Worm (Caenorhabditis elegans) whole organism, L4/young adult: Measurements from ENCODE around the gene F31E3.6.

Experiments
- W03F9.2 ChIP-seq: fragments of 150-350 bp; optimal IDR thresholded peaks from 2 replicates; lab custom pipeline; 2014; ENCODE audit warnings: missing biosample characterization, missing genetic modification characterization
- dao-5 ChIP-seq: sonication (generic microtip); optimal IDR thresholded peaks from 2 replicates; lab custom pipeline; 2016; ENCODE audit warnings: missing genotype, missing genetic modification characterization, moderate library complexity, missing compliant biosample characterization
- him-1 ChIP-seq: sonication (generic microtip); optimal IDR thresholded peaks from 2 replicates; lab custom pipeline; 2016; ENCODE audit warnings: missing genotype, missing genetic modification reagents, missing genetic modification characterization, missing compliant biosample characterization

DNA sequence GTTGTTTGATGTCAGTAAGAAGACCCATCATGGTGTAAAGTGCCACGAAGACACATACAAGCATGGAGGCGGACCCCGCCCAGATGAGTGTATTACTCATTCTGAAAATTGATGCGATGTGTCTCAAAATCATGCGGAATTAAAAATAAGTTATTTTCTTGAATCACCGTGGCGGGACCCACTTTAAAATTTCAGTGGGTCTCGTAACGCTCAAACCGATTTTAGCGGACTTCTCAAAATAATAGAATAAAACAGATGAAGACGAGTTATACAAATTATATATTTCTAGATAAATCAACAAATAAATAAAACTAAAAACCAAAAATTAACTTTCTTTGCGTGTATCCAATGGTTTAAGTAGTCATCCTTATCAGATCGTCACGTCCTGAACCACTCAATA, 38.6 kb downstream of the F31E3.6 start, which contains the start of gene col-8:
- TF ChIP-seq W03F9.2 (tag; lab: Kevin White, UChicago) = no peak
- no peak for TF ChIP-seq him-1 (tag; lab: Kevin White, UChicago)
- no peak for TF ChIP-seq dao-5 (tag; lab: Kevin White, UChicago)
